Worm (Caenorhabditis elegans) whole organism, midembryonic: ENCODE measurements around the gene F14F9.2.

Experiments used
- T22C8.4 ChIP-seq: fragments of 200-800 bp; sonication (Bioruptor generic); IDR thresholded peaks from 2 replicates; pipeline ENCODE4 v1.3.6; 2022; ENCODE audit warnings: missing genetic modification characterization, missing compliant biosample characterization
- cog-1 ChIP-seq: sonication (generic microtip); optimal IDR thresholded peaks from 2 replicates; lab custom pipeline; 2016; ENCODE audit warnings: missing genetic modification characterization, missing compliant biosample characterization
- flt-1 ChIP-seq: fragments of 200-800 bp; sonication (Bioruptor generic); IDR thresholded peaks from 2 replicates; pipeline ENCODE4 v1.3.6; 2022; ENCODE audit warnings: missing genetic modification characterization, missing compliant biosample characterization
- klf-2 ChIP-seq: fragments of 200-800 bp; sonication (Bioruptor generic); conservative IDR thresholded peaks from 2 replicates; pipeline ENCODE4 v1.3.6; 2022; ENCODE audit warnings: missing genetic modification reagents, missing genetic modification characterization, missing compliant biosample characterization
- med-1 ChIP-seq: sonication (generic microtip); optimal IDR thresholded peaks from 2 replicates; lab custom pipeline; 2017; ENCODE audit warnings: missing genetic modification characterization, mild to moderate bottlenecking, missing compliant biosample characterization, antibody characterized with exemption, missing genetic modification reagents; ENCODE audit not compliant: insufficient read depth
- ref-1 ChIP-seq: fragments of 200-800 bp; sonication (Bioruptor generic); conservative IDR thresholded peaks from 2 replicates; pipeline ENCODE4 v1.3.6; 2022; ENCODE audit warnings: missing genetic modification reagents, missing genetic modification characterization, missing compliant biosample characterization
- tab-1 ChIP-seq: fragments of 200-800 bp; sonication (Bioruptor generic); IDR thresholded peaks from 2 replicates; pipeline ENCODE4 v1.3.6; 2022; ENCODE audit warnings: missing genetic modification characterization, missing compliant biosample characterization
- ztf-23 ChIP-seq: fragments of 200-800 bp; sonication (Bioruptor generic); IDR thresholded peaks from 2 replicates; pipeline ENCODE4 v1.3.6; 2022; ENCODE audit warnings: missing genetic modification reagents, missing genetic modification characterization, missing compliant biosample characterization
- ztf-29 ChIP-seq: fragments of 200-800 bp; sonication (Bioruptor generic); IDR thresholded peaks from 2 replicates; pipeline ENCODE4 v1.3.6; 2022; ENCODE audit warnings: missing genetic modification reagents, missing genetic modification characterization, missing compliant biosample characterization

The F14F9.2 gene

DNA sequence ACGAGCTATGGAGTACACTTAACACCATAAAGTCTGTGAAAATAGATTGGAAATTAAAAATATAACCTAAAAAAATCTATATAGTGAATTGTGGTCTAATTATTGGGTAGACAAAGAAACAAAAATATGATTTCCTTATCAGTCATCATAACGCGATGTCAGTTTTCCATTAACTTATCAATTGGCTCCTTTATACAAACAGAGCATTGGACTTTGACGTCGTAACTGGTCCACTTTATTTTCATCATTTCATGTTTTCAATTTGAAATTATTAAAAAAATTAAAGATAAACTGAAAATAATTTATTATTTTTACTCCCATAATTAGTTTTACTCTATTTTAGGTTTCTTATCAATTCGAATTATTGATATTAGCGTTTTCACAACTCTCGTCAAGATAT lies 33.4 kb downstream of the F14F9.2 start:
- TF ChIP-seq klf-2 (GFP tag; lab: Robert Waterston, UW) = no peak
- no peak for TF ChIP-seq T22C8.4 (GFP tag; lab: Robert Waterston, UW)
- no peak for TF ChIP-seq ref-1 (GFP tag; lab: Robert Waterston, UW)
- no peak for TF ChIP-seq flt-1 (GFP tag; lab: Robert Waterston, UW)
- TF ChIP-seq ztf-29 (GFP tag; lab: Robert Waterston, UW) = no peak
- TF ChIP-seq med-1 (GFP tag; lab: Kevin White, UChicago) = no peak
- no peak for TF ChIP-seq cog-1 (tag; lab: Kevin White, UChicago)
- no peak for TF ChIP-seq ztf-23 (GFP tag; lab: Robert Waterston, UW)
- TF ChIP-seq tab-1 (GFP tag; lab: Robert Waterston, UW) = no peak

DNA sequence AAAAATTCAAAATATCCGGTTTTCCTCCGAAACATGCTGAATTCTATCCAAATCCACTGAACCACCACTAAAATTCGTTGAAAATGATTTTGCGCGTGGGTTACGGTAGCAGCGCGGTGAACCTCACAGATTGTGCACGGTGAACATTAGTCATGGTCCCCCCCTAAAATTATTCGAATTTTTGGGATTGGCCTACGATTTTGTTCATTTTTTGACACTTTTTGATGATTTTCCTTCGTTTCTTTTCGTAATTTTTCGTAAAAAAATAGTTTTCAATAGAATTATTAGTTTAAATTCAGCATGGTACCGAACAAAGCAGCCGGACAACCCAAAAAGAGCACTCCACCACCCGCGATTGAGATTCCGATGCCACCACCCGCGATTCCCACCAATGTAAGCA lies 37.0 kb downstream of the F14F9.2 start, which contains the start of gene C03A7.2:
Gene C03A7.2, plus strand, starts transcription at position 301 of the 400 bp plus-strand sequence.
- TF ChIP-seq ztf-23 (GFP tag; lab: Robert Waterston, UW) (no peak), cog-1 (tag; lab: Kevin White, UChicago) (no peak), T22C8.4 (GFP tag; lab: Robert Waterston, UW) (no peak), ref-1 (GFP tag; lab: Robert Waterston, UW) (no peak), klf-2 (GFP tag; lab: Robert Waterston, UW) (no peak)

DNA sequence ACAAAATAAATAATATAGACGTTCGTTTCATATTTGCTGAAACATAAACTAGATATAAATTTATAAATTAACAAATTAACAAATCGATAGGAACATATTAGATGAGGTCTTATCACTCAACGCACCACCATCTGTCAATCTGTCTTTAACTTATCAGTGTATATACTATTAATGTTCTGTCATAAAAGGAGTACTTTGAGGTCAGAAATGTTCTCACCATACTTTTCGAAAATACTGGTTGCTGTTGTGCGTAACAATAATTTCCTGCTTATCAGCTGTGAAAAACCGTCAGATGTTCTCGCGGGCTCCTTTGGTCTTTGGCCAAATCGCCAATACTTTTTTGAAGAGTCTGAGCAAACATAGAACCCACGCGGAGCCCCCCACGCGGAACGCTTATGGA lies 47.9 kb downstream of the F14F9.2 start, which contains the start of gene C03A7.13:
Gene C03A7.13, minus strand, starts transcription at position 43 of the 400 bp plus-strand sequence.
- TF ChIP-seq ztf-23 (GFP tag; lab: Robert Waterston, UW) = no peak
- no peak for TF ChIP-seq flt-1 (GFP tag; lab: Robert Waterston, UW)
- no peak for TF ChIP-seq cog-1 (tag; lab: Kevin White, UChicago)
- no peak for TF ChIP-seq ztf-29 (GFP tag; lab: Robert Waterston, UW)
- TF ChIP-seq tab-1 (GFP tag; lab: Robert Waterston, UW) = no peak
- no peak for TF ChIP-seq ref-1 (GFP tag; lab: Robert Waterston, UW)
- TF ChIP-seq med-1 (GFP tag; lab: Kevin White, UChicago) = no peak
- no peak for TF ChIP-seq klf-2 (GFP tag; lab: Robert Waterston, UW)
- no peak for TF ChIP-seq T22C8.4 (GFP tag; lab: Robert Waterston, UW)

- TF ChIP-seq T22C8.4 (GFP tag; lab: Robert Waterston, UW) = no peak
- TF ChIP-seq flt-1 (GFP tag; lab: Robert Waterston, UW) = no peak
- no peak for TF ChIP-seq cog-1 (tag; lab: Kevin White, UChicago)
- TF ChIP-seq klf-2 (GFP tag; lab: Robert Waterston, UW) = 0 out of 2 replicates have a peak, but pooled peaks have one; percentile 18
These were observed 49.9 kb downstream of the F14F9.2 start, which contains the start of gene abu-8 for ce11 chrV:5194508-5194907. Gene abu-8, minus strand, starts transcription at chrV:5194608.
